Worm (Caenorhabditis elegans) whole organism, young adult: ENCODE results near the gene F13A7.7.

ENCODE experiments used
- B0019.2 ChIP-seq: fragments of 200-800 bp; sonication (Bioruptor generic); conservative IDR thresholded peaks from 2 replicates; pipeline ENCODE4 v1.3.6; 2022; ENCODE audit warnings: missing genetic modification reagents, missing genetic modification characterization, missing compliant biosample characterization
- B0035.1 ChIP-seq: sonication (generic microtip); optimal IDR thresholded peaks from 2 replicates; lab custom pipeline; 2016; ENCODE audit warnings: missing genetic modification characterization, mild to moderate bottlenecking, missing compliant biosample characterization, missing genotype, missing genetic modification reagents
- B0261.1 ChIP-seq: sonication (generic microtip); optimal IDR thresholded peaks from 2 replicates; lab custom pipeline; 2016; ENCODE audit warnings: mild to moderate bottlenecking, missing genetic modification characterization, moderate library complexity, missing compliant biosample characterization
- C17E4.6 ChIP-seq: fragments of 200-800 bp; sonication (Bioruptor generic); IDR thresholded peaks from 2 replicates; pipeline ENCODE4 v1.3.6; 2022; ENCODE audit warnings: missing genetic modification reagents, missing genetic modification characterization, missing compliant biosample characterization
- D2030.7 ChIP-seq: fragments of 200-800 bp; sonication (Bioruptor generic); IDR thresholded peaks from 2 replicates; pipeline ENCODE4 v1.3.6; 2022; ENCODE audit warnings: missing genetic modification reagents, missing genetic modification characterization, missing compliant biosample characterization
- F23B12.7 ChIP-seq: sonication (generic microtip); optimal IDR thresholded peaks from 2 replicates; lab custom pipeline; 2017; ENCODE audit warnings: missing genetic modification characterization, mild to moderate bottlenecking, missing compliant biosample characterization, antibody characterized with exemption, moderate library complexity; ENCODE audit not compliant: insufficient read depth
- F37B4.10 ChIP-seq: fragments of 200-800 bp; sonication (Bioruptor generic); IDR thresholded peaks from 2 replicates; pipeline ENCODE4 v1.3.6; 2022; ENCODE audit warnings: missing genetic modification characterization, missing compliant biosample characterization
- F52B5.7 ChIP-seq: sonication (generic microtip); optimal IDR thresholded peaks from 2 replicates; lab custom pipeline; 2016; ENCODE audit warnings: mild to moderate bottlenecking, missing genetic modification characterization, missing compliant biosample characterization
- F57A8.1 ChIP-seq: fragments of 200-800 bp; sonication (Bioruptor generic); optimal IDR thresholded peaks from 2 replicates; lab custom pipeline; 2018; ENCODE audit warnings: mild to moderate bottlenecking, missing genetic modification characterization, moderate library complexity, missing compliant biosample characterization
- F57C9.4 ChIP-seq: sonication (generic microtip); optimal IDR thresholded peaks from 2 replicates; lab custom pipeline; 2017; ENCODE audit warnings: mild to moderate bottlenecking, missing genetic modification characterization, missing compliant biosample characterization
- K12H6.12 ChIP-seq: fragments of 200-800 bp; sonication (Bioruptor generic); optimal IDR thresholded peaks from 2 replicates; lab custom pipeline; 2018; ENCODE audit warnings: mild to moderate bottlenecking, missing genetic modification characterization, missing compliant biosample characterization
- Y53F4B.3 ChIP-seq: fragments of 200-800 bp; sonication (Bioruptor generic); IDR thresholded peaks from 2 replicates; pipeline ENCODE4 v1.3.6; 2022; ENCODE audit warnings: missing genetic modification reagents, missing genetic modification characterization, missing compliant biosample characterization
- Y56A3A.18 ChIP-seq: fragments of 200-800 bp; sonication (Bioruptor generic); IDR thresholded peaks from 2 replicates; pipeline ENCODE4 v1.3.6; 2022; ENCODE audit warnings: missing genetic modification reagents, missing genetic modification characterization, missing compliant biosample characterization
- Y79H2A.3 ChIP-seq: fragments of 200-800 bp; sonication (Bioruptor generic); conservative IDR thresholded peaks from 2 replicates; pipeline ENCODE4 v1.3.6; 2022; ENCODE audit warnings: missing genetic modification reagents, missing genetic modification characterization, missing compliant biosample characterization
- bed-1 ChIP-seq: fragments of 200-800 bp; sonication (Bioruptor generic); IDR thresholded peaks from 2 replicates; pipeline ENCODE4 v1.3.6; 2022; ENCODE audit warnings: missing genetic modification reagents, missing genetic modification characterization, missing compliant biosample characterization
- cebp-1 ChIP-seq, 2 experiments: fragments of 200-800 bp in 1 of 2; sonication (Bioruptor generic) in 1 of 2; sonication (generic microtip) in 1 of 2; IDR thresholded peaks in 1 of 2; optimal IDR thresholded peaks in 1 of 2; 2 replicates each; pipeline versions ENCODE4 v1.3.6 to Lab custom; 2017 to 2022; ENCODE audit warnings: missing compliant biosample characterization in 2 of 2, missing genetic modification characterization in 2 of 2, mild to moderate bottlenecking in 1 of 2, missing genetic modification reagents in 1 of 2, moderate library complexity in 1 of 2
- cebp-2 ChIP-seq: fragments of 200-800 bp; sonication (Bioruptor generic); IDR thresholded peaks from 2 replicates; pipeline ENCODE4 v1.3.6; 2022; ENCODE audit warnings: missing genetic modification characterization, missing compliant biosample characterization
- ceh-100 ChIP-seq: fragments of 200-800 bp; sonication (Bioruptor generic); IDR thresholded peaks from 2 replicates; pipeline ENCODE4 v1.3.6; 2022; ENCODE audit warnings: missing genetic modification reagents, missing genetic modification characterization, missing compliant biosample characterization
- ceh-91 ChIP-seq: fragments of 200-800 bp; sonication (Bioruptor generic); IDR thresholded peaks from 2 replicates; pipeline ENCODE4 v1.3.6; 2022; ENCODE audit warnings: missing genetic modification reagents, missing genetic modification characterization, missing compliant biosample characterization
- chd-7 ChIP-seq: sonication (generic microtip); optimal IDR thresholded peaks from 2 replicates; lab custom pipeline; 2016; ENCODE audit warnings: mild to moderate bottlenecking, missing genetic modification characterization, moderate library complexity, missing compliant biosample characterization
- ets-4 ChIP-seq: fragments of 200-800 bp; sonication (Bioruptor generic); optimal IDR thresholded peaks from 2 replicates; lab custom pipeline; 2018; ENCODE audit warnings: mild to moderate bottlenecking, missing genetic modification characterization, missing compliant biosample characterization
- gei-17 ChIP-seq: fragments of 200-800 bp; sonication (Bioruptor generic); optimal IDR thresholded peaks from 2 replicates; lab custom pipeline; 2018; ENCODE audit warnings: mild to moderate bottlenecking, missing genetic modification characterization, missing compliant biosample characterization
- hlh-12 ChIP-seq: sonication (generic microtip); optimal IDR thresholded peaks from 2 replicates; lab custom pipeline; 2016; ENCODE audit warnings: missing genetic modification characterization, missing compliant biosample characterization
- hmg-1.2 ChIP-seq: fragments of 200-800 bp; sonication (Bioruptor generic); IDR thresholded peaks from 2 replicates; pipeline ENCODE4 v1.3.6; 2022; ENCODE audit warnings: missing genetic modification reagents, missing genetic modification characterization, missing compliant biosample characterization
- lag-1 ChIP-seq: fragments of 200-800 bp; sonication (Bioruptor generic); IDR thresholded peaks from 2 replicates; pipeline ENCODE4 v1.3.6; 2022; ENCODE audit warnings: missing genetic modification reagents, missing genetic modification characterization, missing compliant biosample characterization
- let-607 ChIP-seq, 2 experiments: fragments of 200-800 bp in 1 of 2; sonication (Bioruptor generic) in 1 of 2; sonication (generic microtip) in 1 of 2; optimal IDR thresholded peaks; 2 replicates each; lab custom pipeline; 2016 to 2018; ENCODE audit warnings: mild to moderate bottlenecking in 2 of 2, missing compliant biosample characterization in 2 of 2, missing genetic modification characterization in 2 of 2, moderate library complexity in 2 of 2, missing genotype in 1 of 2
- mcd-1 ChIP-seq: fragments of 200-800 bp; sonication (Bioruptor generic); IDR thresholded peaks from 2 replicates; pipeline ENCODE4 v1.3.6; 2022; ENCODE audit warnings: missing genetic modification reagents, missing genetic modification characterization, missing compliant biosample characterization
- mel-28 ChIP-seq: sonication (generic microtip); optimal IDR thresholded peaks from 2 replicates; lab custom pipeline; 2016; ENCODE audit warnings: borderline replicate concordance, mild to moderate bottlenecking, missing genetic modification characterization, missing compliant biosample characterization
- nfya-2 ChIP-seq: fragments of 200-800 bp; sonication (Bioruptor generic); IDR thresholded peaks from 2 replicates; pipeline ENCODE4 v1.3.6; 2022; ENCODE audit warnings: missing genetic modification reagents, missing genetic modification characterization, missing compliant biosample characterization
- nhr-27 ChIP-seq: fragments of 200-800 bp; sonication (Bioruptor generic); optimal IDR thresholded peaks from 2 replicates; lab custom pipeline; 2018; ENCODE audit warnings: mild to moderate bottlenecking, missing genetic modification characterization, moderate library complexity, missing compliant biosample characterization
- nhr-80 ChIP-seq: sonication (generic microtip); optimal IDR thresholded peaks from 2 replicates; lab custom pipeline; 2016; ENCODE audit warnings: missing genetic modification characterization, missing compliant biosample characterization
- pha-4 ChIP-seq: fragments of 150-350 bp; sonication (generic microtip); optimal IDR thresholded peaks from 2 replicates; lab custom pipeline; 2014; ENCODE audit warnings: missing biosample characterization, missing genetic modification reagents, missing genetic modification characterization
- rcor-1 ChIP-seq: fragments of 200-800 bp; sonication (Bioruptor generic); IDR thresholded peaks from 2 replicates; pipeline ENCODE4 v1.3.6; 2022; ENCODE audit warnings: missing genetic modification reagents, missing genetic modification characterization, missing compliant biosample characterization
- rpc-1 ChIP-seq, 2 experiments: fragments of 150-350 bp in 1 of 2; sonication (generic microtip) in 1 of 2; optimal IDR thresholded peaks; 2 replicates each; lab custom pipeline; 2014 to 2018; ENCODE audit warnings: missing biosample characterization in 1 of 2, missing genetic modification characterization in 1 of 2, missing genetic modification reagents in 1 of 2, missing genotype in 1 of 2
- sdz-38 ChIP-seq: sonication (generic microtip); optimal IDR thresholded peaks from 2 replicates; lab custom pipeline; 2016; ENCODE audit warnings: missing genotype, missing genetic modification characterization, missing compliant biosample characterization
- snpc-1.1 ChIP-seq: sonication (generic microtip); optimal IDR thresholded peaks from 2 replicates; lab custom pipeline; 2017; ENCODE audit warnings: missing genetic modification characterization, mild to moderate bottlenecking, missing compliant biosample characterization, antibody characterized with exemption, moderate library complexity, missing genotype, missing genetic modification reagents; ENCODE audit not compliant: insufficient read depth
- snpc-3.4 ChIP-seq: sonication (generic microtip); optimal IDR thresholded peaks from 2 replicates; lab custom pipeline; 2017; ENCODE audit warnings: missing genetic modification characterization, mild to moderate bottlenecking, missing compliant biosample characterization, antibody characterized with exemption, moderate library complexity, missing genotype, missing genetic modification reagents
- snpc-4 ChIP-seq, 5 experiments: fragments of 150-350 bp in 1 of 5; sonication (generic microtip) in 4 of 5; optimal IDR thresholded peaks; 2 replicates each; lab custom pipeline; 2014 to 2018; ENCODE audit warnings: missing genetic modification characterization in 5 of 5, missing biosample characterization in 3 of 5, antibody characterized with exemption in 2 of 5, mild to moderate bottlenecking in 2 of 5, missing compliant biosample characterization in 2 of 5, missing genotype in 2 of 5, moderate library complexity in 2 of 5, missing genetic modification reagents in 1 of 5
- sptf-2 ChIP-seq: fragments of 200-800 bp; sonication (Bioruptor generic); optimal IDR thresholded peaks from 2 replicates; lab custom pipeline; 2018; ENCODE audit warnings: mild to moderate bottlenecking, missing genetic modification characterization, missing compliant biosample characterization
- tbp1 ChIP-seq: fragments of 200-800 bp; sonication (Bioruptor generic); optimal IDR thresholded peaks from 2 replicates; lab custom pipeline; 2018; ENCODE audit warnings: mild to moderate bottlenecking, missing genetic modification characterization, missing compliant biosample characterization
- unc-130 ChIP-seq: sonication (generic microtip); optimal IDR thresholded peaks from 2 replicates; lab custom pipeline; 2016; ENCODE audit warnings: missing genetic modification reagents, missing genetic modification characterization, missing compliant biosample characterization
- unc-62 ChIP-seq: fragments of 150-350 bp; optimal IDR thresholded peaks from 2 replicates; lab custom pipeline; 2014; ENCODE audit warnings: missing biosample characterization, missing genetic modification reagents, missing genetic modification characterization
- zfh-2 ChIP-seq: fragments of 200-800 bp; sonication (Bioruptor generic); conservative IDR thresholded peaks from 2 replicates; pipeline ENCODE4 v1.3.6; 2022; ENCODE audit warnings: missing genetic modification reagents, missing genetic modification characterization, missing compliant biosample characterization
- ztf-18 ChIP-seq: sonication (generic microtip); optimal IDR thresholded peaks from 2 replicates; lab custom pipeline; 2016; ENCODE audit warnings: missing genotype, mild to moderate bottlenecking, missing genetic modification characterization, missing compliant biosample characterization
- ztf-22 ChIP-seq: fragments of 200-800 bp; sonication (Bioruptor generic); optimal IDR thresholded peaks from 2 replicates; lab custom pipeline; 2018; ENCODE audit warnings: mild to moderate bottlenecking, missing genetic modification characterization, moderate library complexity, missing compliant biosample characterization

Gene F13A7.7

DNA sequence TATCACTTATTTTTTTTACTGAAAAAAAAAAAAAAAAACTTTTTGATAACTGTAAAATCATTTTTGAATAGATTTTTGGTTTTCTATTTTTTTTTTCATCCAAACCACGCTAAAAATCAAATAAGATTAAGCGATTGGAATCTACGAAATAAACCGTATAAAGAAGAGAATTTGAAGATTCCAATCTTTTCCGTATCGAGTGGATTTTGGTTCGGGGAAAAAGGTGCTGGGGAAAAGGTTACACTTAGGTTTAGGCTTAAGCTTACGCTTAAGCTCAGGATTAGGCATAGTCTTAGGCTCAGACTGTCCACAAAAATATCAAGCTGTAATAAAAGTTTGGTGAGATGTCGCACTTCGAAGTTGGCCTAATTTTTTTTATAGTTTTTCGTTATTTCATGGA, 12.1 kb upstream of the F13A7.7 start, which contains the start of gene F13A7.12:
TSS of gene F13A7.12 (plus strand) at position 301 of the 400 bp plus-strand sequence.
- TF ChIP-seq F57A8.1 (GFP tag; lab: Kevin White, UChicago), result no peak
- no peak for TF ChIP-seq snpc-1.1 (tag; lab: Kevin White, UChicago)
- TF ChIP-seq ceh-100 (GFP tag; lab: Robert Waterston, UW), result no peak
- TF ChIP-seq bed-1 (GFP tag; lab: Robert Waterston, UW), result no peak
- no peak for TF ChIP-seq unc-62
- no peak for TF ChIP-seq gei-17 (GFP tag; lab: Kevin White, UChicago)
- TF ChIP-seq nhr-27, result no peak
- TF ChIP-seq B0035.1 (tag; lab: Kevin White, UChicago), result no peak
- TF ChIP-seq snpc-3.4 (tag; lab: Kevin White, UChicago), result no peak
- no peak for TF ChIP-seq cebp-1 (GFP tag; IDR thresholded peaks at IDR 0.05; lab: Robert Waterston, UW)
- no peak for TF ChIP-seq cebp-1 (tag; optimal IDR thresholded peaks at IDR 0.05; lab: Kevin White, UChicago)
- no peak for TF ChIP-seq Y56A3A.18 (GFP tag; lab: Robert Waterston, UW)
- TF ChIP-seq F57C9.4 (tag; lab: Kevin White, UChicago), result no peak
- TF ChIP-seq let-607 (tag; optimal IDR thresholded peaks at IDR 0.05; lab: Kevin White, UChicago), result no peak
- TF ChIP-seq ceh-91 (GFP tag; lab: Robert Waterston, UW), result no peak
- TF ChIP-seq K12H6.12 (tag; lab: Kevin White, UChicago), result no peak
- TF ChIP-seq hlh-12 (tag; lab: Kevin White, UChicago), result no peak
- no peak for TF ChIP-seq B0019.2 (GFP tag; lab: Robert Waterston, UW)
- no peak for TF ChIP-seq Y53F4B.3 (GFP tag; lab: Robert Waterston, UW)

DNA sequence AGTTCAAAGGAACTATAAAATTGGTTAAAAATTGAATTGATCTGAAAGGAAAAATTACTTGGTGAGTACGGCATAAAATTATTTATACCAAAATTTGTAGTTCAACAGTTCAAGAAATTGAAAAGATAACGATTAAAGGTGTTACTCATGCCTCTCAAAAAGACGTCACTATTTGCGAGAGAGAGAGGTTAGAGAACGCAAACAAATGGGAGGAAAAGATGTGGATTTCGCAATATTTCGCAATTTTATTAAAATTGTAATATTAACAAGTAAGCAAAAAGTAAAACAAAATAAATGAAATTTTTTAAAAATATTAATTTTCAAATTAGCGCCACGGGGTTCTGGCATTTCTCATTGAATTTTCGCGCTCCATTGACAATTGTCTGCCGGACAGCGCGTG, 11.5 kb upstream of the F13A7.7 start, which contains the start of gene F13A7.11:
TSS of gene F13A7.11 (minus strand) at position 174 of the 400 bp plus-strand sequence.
- TF ChIP-seq ztf-18 (tag; lab: Kevin White, UChicago), result no peak
- no peak for TF ChIP-seq snpc-4 (GFP tag; optimal IDR thresholded peaks at IDR 0.05; lab: Kevin White, UChicago)
- peak in 2 of 4 experiments; percentile 2 to 4 for TF ChIP-seq snpc-4 (tag; optimal IDR thresholded peaks at IDR 0.05; lab: Kevin White, UChicago)
- TF ChIP-seq zfh-2 (GFP tag; lab: Robert Waterston, UW), result no peak
- peak; percentile 41 for TF ChIP-seq nhr-80 (tag; lab: Kevin White, UChicago)
- TF ChIP-seq ets-4 (GFP tag; lab: Kevin White, UChicago), result no peak
- TF ChIP-seq ztf-22, result no peak
- TF ChIP-seq F23B12.7 (tag; lab: Kevin White, UChicago), result no peak
- TF ChIP-seq unc-130 (GFP tag; lab: Kevin White, UChicago), result no peak
- TF ChIP-seq hmg-1.2 (GFP tag; lab: Robert Waterston, UW), result no peak
- TF ChIP-seq hlh-12 (tag; lab: Kevin White, UChicago), result no peak
- TF ChIP-seq pha-4 (tag; lab: Kevin White, UChicago), result no peak
- no peak for TF ChIP-seq chd-7
- TF ChIP-seq rpc-1 (optimal IDR thresholded peaks at IDR 0.05; lab: Kevin White, UChicago), result no peak
- TF ChIP-seq rpc-1 (tag; optimal IDR thresholded peaks at IDR 0.05; lab: Kevin White, UChicago), result no peak
- TF ChIP-seq F52B5.7 (tag; lab: Kevin White, UChicago), result no peak
- no peak for TF ChIP-seq lag-1 (GFP tag; lab: Robert Waterston, UW)
- no peak for TF ChIP-seq D2030.7 (GFP tag; lab: Robert Waterston, UW)
- no peak for TF ChIP-seq Y79H2A.3 (GFP tag; lab: Robert Waterston, UW)
- no peak for TF ChIP-seq C17E4.6
- no peak for TF ChIP-seq nfya-2 (GFP tag; lab: Robert Waterston, UW)
- 0 out of 2 replicates have a peak, but pooled peaks have one; percentile 52 for TF ChIP-seq cebp-2 (GFP tag; lab: Robert Waterston, UW)
- no peak for TF ChIP-seq mel-28
- TF ChIP-seq sptf-2 (GFP tag; lab: Kevin White, UChicago), result no peak
- 0 out of 2 replicates have a peak, but pooled peaks have one; percentile 13 for TF ChIP-seq mcd-1 (GFP tag; lab: Robert Waterston, UW)
- no peak for TF ChIP-seq tbp1 (GFP tag; lab: Kevin White, UChicago)
- TF ChIP-seq B0261.1, result no peak
- TF ChIP-seq cebp-1 (GFP tag; IDR thresholded peaks at IDR 0.05; lab: Robert Waterston, UW), result peak; percentile 99
- TF ChIP-seq cebp-1 (tag; optimal IDR thresholded peaks at IDR 0.05; lab: Kevin White, UChicago), result peak; percentile 99
- TF ChIP-seq F37B4.10 (GFP tag; lab: Robert Waterston, UW), result no peak
- no peak for TF ChIP-seq sdz-38
- TF ChIP-seq rcor-1 (GFP tag; lab: Robert Waterston, UW), result no peak
